Fruit fly (Drosophila melanogaster) whole organism, embryonic: ENCODE measurements around the gene CG8289.

Source experiments
- ATbp ChIP-seq: fragments of 200-800 bp; sonication (Bioruptor generic); optimal IDR thresholded peaks from 2 replicates; lab custom pipeline; 2017; ENCODE audit warnings: missing biosample characterization, mild to moderate bottlenecking, missing genetic modification characterization, missing genetic modification reagents
- Abd-B ChIP-seq: fragments of 200-800 bp; sonication (Bioruptor generic); optimal IDR thresholded peaks from 2 replicates; lab custom pipeline; 2018; ENCODE audit warnings: missing biosample characterization, mild to moderate bottlenecking, missing genetic modification characterization, moderate library complexity
- Atf6 ChIP-seq: fragments of 200-800 bp; sonication (Bioruptor generic); IDR thresholded peaks from 2 replicates; pipeline ENCODE4 v1.3.6; 2022; ENCODE audit warnings: missing biosample characterization, missing genetic modification characterization
- BEAF-32 ChIP-seq: fragments of 200-800 bp; sonication (Bioruptor generic); optimal IDR thresholded peaks from 3 replicates; lab custom pipeline; 2017; ENCODE audit warnings: missing biosample characterization, missing genetic modification characterization, mild to moderate bottlenecking, moderate library complexity, missing genetic modification reagents
- CG10267 ChIP-seq: fragments of 200-800 bp; sonication (Bioruptor generic); optimal IDR thresholded peaks from 2 replicates; lab custom pipeline; 2018; ENCODE audit warnings: missing biosample characterization, mild to moderate bottlenecking, missing genetic modification characterization, moderate library complexity
- CG11723 ChIP-seq: fragments of 200-800 bp; sonication (Bioruptor generic); optimal IDR thresholded peaks from 2 replicates; lab custom pipeline; 2017; ENCODE audit warnings: missing biosample characterization, mild to moderate bottlenecking, missing genetic modification characterization
- CG12071 ChIP-seq: fragments of 200-800 bp; sonication (Bioruptor generic); optimal IDR thresholded peaks from 3 replicates; lab custom pipeline; 2018; ENCODE audit warnings: missing biosample characterization, mild to moderate bottlenecking, missing genetic modification characterization
- CG12391 ChIP-seq: fragments of 200-800 bp; sonication (Bioruptor generic); optimal IDR thresholded peaks from 3 replicates; lab custom pipeline; 2018; ENCODE audit warnings: missing biosample characterization, mild to moderate bottlenecking, missing genetic modification characterization, moderate library complexity
- CG15514 ChIP-seq: fragments of 200-800 bp; sonication (Bioruptor generic); optimal IDR thresholded peaks from 3 replicates; lab custom pipeline; 2017; ENCODE audit warnings: missing biosample characterization, missing genetic modification characterization, mild to moderate bottlenecking, moderate library complexity, missing genetic modification reagents
- CG17359 ChIP-seq: fragments of 200-800 bp; sonication (Bioruptor generic); optimal IDR thresholded peaks from 3 replicates; lab custom pipeline; 2018; ENCODE audit warnings: missing biosample characterization, mild to moderate bottlenecking, missing genetic modification characterization, moderate library complexity
- CG17802 ChIP-seq: fragments of 200-800 bp; sonication (Bioruptor generic); optimal IDR thresholded peaks from 2 replicates; lab custom pipeline; 2018; ENCODE audit warnings: missing biosample characterization, mild to moderate bottlenecking, missing genetic modification characterization, moderate library complexity
- CG33213 ChIP-seq: fragments of 200-800 bp; sonication (Bioruptor generic); optimal IDR thresholded peaks from 3 replicates; lab custom pipeline; 2016; ENCODE audit warnings: missing biosample characterization, missing genetic modification characterization
- CG42726 ChIP-seq: fragments of 200-800 bp; sonication (Bioruptor generic); IDR thresholded peaks from 2 replicates; pipeline ENCODE4 v1.3.6; 2022; ENCODE audit warnings: missing biosample characterization, missing genetic modification characterization; ENCODE audit not compliant: partially characterized antibody
- CG4360 ChIP-seq: fragments of 200-800 bp; sonication (Bioruptor generic); IDR thresholded peaks from 2 replicates; pipeline ENCODE4 v1.3.6; 2022; ENCODE audit warnings: missing biosample characterization, missing genetic modification characterization
- CG6254 ChIP-seq: fragments of 200-800 bp; sonication (Bioruptor generic); optimal IDR thresholded peaks from 3 replicates; lab custom pipeline; 2017; ENCODE audit warnings: mild to moderate bottlenecking, missing biosample characterization, missing genetic modification reagents, missing genetic modification characterization
- CG6791 ChIP-seq: fragments of 200-800 bp; sonication (Bioruptor generic); IDR thresholded peaks from 3 replicates; pipeline ENCODE4 v1.3.6; 2022; ENCODE audit warnings: missing biosample characterization, missing genetic modification characterization; ENCODE audit not compliant: partially characterized antibody
- CG7271 ChIP-seq: fragments of 200-800 bp; sonication (Bioruptor generic); optimal IDR thresholded peaks from 2 replicates; lab custom pipeline; 2018; ENCODE audit warnings: missing biosample characterization, mild to moderate bottlenecking, missing genetic modification characterization, moderate library complexity
- CG7357 ChIP-seq: fragments of 200-800 bp; sonication (Bioruptor generic); IDR thresholded peaks from 3 replicates; pipeline ENCODE4 v1.3.6; 2022; ENCODE audit warnings: missing biosample characterization, missing genetic modification characterization
- CG7786 ChIP-seq: fragments of 200-800 bp; sonication (Bioruptor generic); optimal IDR thresholded peaks from 2 replicates; lab custom pipeline; 2016; ENCODE audit warnings: missing biosample characterization, missing genetic modification characterization
- CG7963 ChIP-seq: fragments of 200-800 bp; sonication (Bioruptor generic); IDR thresholded peaks from 3 replicates; pipeline ENCODE4 v1.3.6; 2022; ENCODE audit warnings: missing biosample characterization, missing genetic modification characterization; ENCODE audit not compliant: partially characterized antibody
- CG9817 ChIP-seq: fragments of 200-800 bp; sonication (Bioruptor generic); optimal IDR thresholded peaks from 2 replicates; lab custom pipeline; 2018; ENCODE audit warnings: missing biosample characterization, mild to moderate bottlenecking, missing genetic modification characterization, moderate library complexity
- D19B ChIP-seq: fragments of 200-800 bp; sonication (Bioruptor generic); optimal IDR thresholded peaks from 2 replicates; lab custom pipeline; 2017; ENCODE audit warnings: missing biosample characterization, mild to moderate bottlenecking, missing genetic modification characterization
- Dref ChIP-seq: fragments of 200-800 bp; sonication (Bioruptor generic); IDR thresholded peaks from 2 replicates; pipeline ENCODE4 v1.3.6; 2022; ENCODE audit warnings: missing biosample characterization, missing genetic modification characterization
- E2f1 ChIP-seq: fragments of 200-800 bp; sonication (Bioruptor generic); IDR thresholded peaks from 2 replicates; pipeline ENCODE4 v1.3.6; 2022; ENCODE audit warnings: missing biosample characterization, missing genetic modification characterization
- ERR ChIP-seq: fragments of 200-800 bp; sonication (Bioruptor generic); optimal IDR thresholded peaks from 2 replicates; lab custom pipeline; 2016; ENCODE audit warnings: missing biosample characterization, missing genetic modification characterization
- H2.0 ChIP-seq: fragments of 200-800 bp; sonication (Bioruptor generic); IDR thresholded peaks from 2 replicates; pipeline ENCODE4 v1.3.6; 2022; ENCODE audit warnings: missing biosample characterization, missing genetic modification characterization
- Hsf ChIP-seq: fragments of 200-800 bp; sonication (Bioruptor generic); optimal IDR thresholded peaks from 3 replicates; lab custom pipeline; 2016; ENCODE audit warnings: missing biosample characterization, missing genetic modification characterization
- Meics ChIP-seq: fragments of 200-800 bp; sonication (Bioruptor generic); optimal IDR thresholded peaks from 2 replicates; lab custom pipeline; 2017; ENCODE audit warnings: missing biosample characterization, mild to moderate bottlenecking, missing genetic modification characterization
- Optix ChIP-seq: fragments of 200-800 bp; sonication (Bioruptor generic); IDR thresholded peaks from 3 replicates; pipeline ENCODE4 v1.3.6; 2022; ENCODE audit warnings: missing biosample characterization, missing genetic modification characterization
- Side ChIP-seq: fragments of 200-800 bp; sonication (Bioruptor generic); optimal IDR thresholded peaks from 2 replicates; lab custom pipeline; 2016; ENCODE audit warnings: missing biosample characterization, missing genetic modification characterization
- Ssrp ChIP-seq: fragments of 200-800 bp; sonication (Bioruptor generic); optimal IDR thresholded peaks from 2 replicates; lab custom pipeline; 2018; ENCODE audit warnings: missing biosample characterization, mild to moderate bottlenecking, missing genetic modification characterization, moderate library complexity
- Xrp1 ChIP-seq: fragments of 200-800 bp; sonication (Bioruptor generic); IDR thresholded peaks from 2 replicates; pipeline ENCODE4 v1.3.6; 2022; ENCODE audit warnings: missing biosample characterization, missing genetic modification characterization
- ash1 ChIP-seq: fragments of 200-800 bp; sonication (Bioruptor generic); optimal IDR thresholded peaks from 2 replicates; lab custom pipeline; 2018; ENCODE audit warnings: missing biosample characterization, mild to moderate bottlenecking, missing genetic modification characterization
- bowl ChIP-seq: fragments of 200-800 bp; sonication (Bioruptor generic); IDR thresholded peaks from 2 replicates; pipeline ENCODE4 v1.3.6; 2022; ENCODE audit warnings: missing biosample characterization, missing genetic modification characterization
- caup ChIP-seq: fragments of 200-800 bp; sonication (Bioruptor generic); optimal IDR thresholded peaks from 3 replicates; lab custom pipeline; 2017; ENCODE audit warnings: missing biosample characterization, mild to moderate bottlenecking, missing genetic modification characterization, moderate library complexity; ENCODE audit not compliant: severe bottlenecking
- fd3F ChIP-seq: fragments of 200-800 bp; sonication (Bioruptor generic); optimal IDR thresholded peaks from 2 replicates; lab custom pipeline; 2018; ENCODE audit warnings: missing biosample characterization, mild to moderate bottlenecking, missing genetic modification characterization, moderate library complexity
- gsb-n ChIP-seq: fragments of 200-800 bp; sonication (Bioruptor generic); optimal IDR thresholded peaks from 3 replicates; lab custom pipeline; 2018; ENCODE audit warnings: missing biosample characterization, mild to moderate bottlenecking, missing genetic modification characterization
- hbn ChIP-seq: fragments of 200-800 bp; sonication (Bioruptor generic); IDR thresholded peaks from 2 replicates; pipeline ENCODE4 v1.3.6; 2022; ENCODE audit warnings: missing biosample characterization, missing genetic modification characterization; ENCODE audit not compliant: partially characterized antibody
- jigr1 ChIP-seq: fragments of 200-800 bp; sonication (Bioruptor generic); IDR thresholded peaks from 3 replicates; pipeline ENCODE4 v1.3.6; 2022; ENCODE audit warnings: missing biosample characterization, missing genetic modification characterization
- kni ChIP-seq: fragments of 200-800 bp; sonication (Bioruptor generic); optimal IDR thresholded peaks from 3 replicates; lab custom pipeline; 2017; ENCODE audit warnings: mild to moderate bottlenecking, missing biosample characterization, missing genetic modification reagents, missing genetic modification characterization
- lbe ChIP-seq: fragments of 200-800 bp; sonication (Bioruptor generic); optimal IDR thresholded peaks from 2 replicates; lab custom pipeline; 2016; ENCODE audit warnings: missing biosample characterization, mild to moderate bottlenecking, missing genetic modification characterization
- lmd ChIP-seq: fragments of 200-800 bp; sonication (Bioruptor generic); IDR thresholded peaks from 2 replicates; pipeline ENCODE4 v1.3.6; 2022; ENCODE audit warnings: missing biosample characterization, missing genetic modification characterization
- lov ChIP-seq, 2 experiments: fragments of 200-800 bp in 1 of 2; fragments of >200 bp in 1 of 2; sonication (Bioruptor generic) in 1 of 2; IDR thresholded peaks in 1 of 2; optimal IDR thresholded peaks in 1 of 2; 2 replicates in 1 of 2; 3 replicates in 1 of 2; pipeline versions ENCODE4 v1.3.6 to Lab custom; 2017 to 2022; ENCODE audit warnings: missing biosample characterization in 1 of 2, missing genetic modification characterization in 1 of 2
- nerfin-1 ChIP-seq: fragments of 200-800 bp; sonication (Bioruptor generic); optimal IDR thresholded peaks from 3 replicates; lab custom pipeline; 2019; ENCODE audit warnings: missing biosample characterization, mild to moderate bottlenecking, missing genetic modification characterization, moderate library complexity
- psq ChIP-seq: fragments of 200-800 bp; sonication (Bioruptor generic); optimal IDR thresholded peaks from 2 replicates; lab custom pipeline; 2017; ENCODE audit warnings: missing biosample characterization, missing genetic modification characterization
- z ChIP-seq: fragments of 200-800 bp; sonication (Bioruptor generic); IDR thresholded peaks from 3 replicates; pipeline ENCODE4 v1.3.6; 2022; ENCODE audit warnings: missing biosample characterization, missing genetic modification characterization
- zen2 ChIP-seq: fragments of 200-800 bp; sonication (Bioruptor generic); IDR thresholded peaks from 3 replicates; pipeline ENCODE4 v1.3.6; 2022; ENCODE audit warnings: missing biosample characterization, missing genetic modification characterization; ENCODE audit not compliant: partially characterized antibody
- zfh1 ChIP-seq: fragments of 200-800 bp; sonication (Bioruptor generic); IDR thresholded peaks from 3 replicates; pipeline ENCODE4 v1.3.6; 2022; ENCODE audit warnings: missing biosample characterization, missing genetic modification characterization

Gene CG8289

DNA sequence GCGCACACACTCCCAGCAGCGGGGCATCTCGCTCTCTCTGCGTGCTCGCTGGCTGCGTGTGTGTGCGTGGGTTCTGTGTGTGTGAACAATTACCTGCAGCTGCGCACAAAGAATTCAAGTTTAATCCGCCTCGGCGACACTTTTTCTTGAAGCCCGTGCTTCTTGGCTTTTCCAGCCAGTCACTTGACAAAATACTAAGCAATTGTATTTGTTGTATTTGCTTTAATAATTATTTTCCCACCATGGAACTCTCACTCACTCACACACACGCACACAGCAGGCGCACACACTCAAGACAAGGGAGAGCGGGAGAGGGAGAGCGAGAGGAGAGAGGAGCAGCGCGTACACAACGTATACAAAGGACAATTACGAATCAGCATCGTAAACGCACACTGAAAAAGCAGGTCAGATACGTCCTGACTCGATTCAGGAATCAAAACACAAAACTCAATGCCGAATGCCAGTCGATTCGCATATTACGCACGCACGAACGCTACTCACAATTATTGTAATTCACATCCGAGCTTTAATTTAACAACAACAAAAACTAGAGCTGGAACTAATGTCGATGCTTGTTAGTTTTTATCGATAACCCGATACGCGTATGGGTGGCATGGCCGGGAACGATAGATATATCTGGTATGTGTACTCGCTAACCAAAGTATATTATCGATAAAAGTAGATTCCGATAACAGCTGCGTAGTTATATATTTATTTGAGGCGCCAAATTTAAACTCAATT, 16.3 kb upstream of the CG8289 start, which contains the start of gene RhoGAPp190 (continued):
- TF ChIP-seq CG42726 (GFP tag; lab: Robert Waterston, UW) (peak; percentile 57; the same call in 1 of the 2 replicates), CG7271 (no peak), Hsf (no peak), Atf6 (GFP tag; lab: Robert Waterston, UW) (no peak), ash1 (GFP tag; lab: Kevin White, UChicago) (no peak), CG7786 (GFP tag; lab: Kevin White, UChicago) (no peak), zen2 (GFP tag; lab: Robert Waterston, UW) (peak; percentile 91), kni (GFP tag; lab: Kevin White, UChicago) (no peak), gsb-n (peak; percentile 17), CG7963 (peak; percentile 96), H2.0 (no peak), fd3F (GFP tag; lab: Kevin White, UChicago) (no peak), lbe (GFP tag; lab: Kevin White, UChicago) (peak; percentile 6), CG33213 (GFP tag; lab: Kevin White, UChicago) (no peak), CG4360 (GFP tag; lab: Robert Waterston, UW) (peak; percentile 91), caup (GFP tag; lab: Kevin White, UChicago) (no peak), Ssrp (no peak), Xrp1 (no peak), CG11723 (GFP tag; lab: Kevin White, UChicago) (no peak), z (GFP tag; lab: Robert Waterston, UW) (peak; percentile 6; the same call in 1 of the 3 replicates), BEAF-32 (GFP tag; lab: Kevin White, UChicago) (peak; percentile 82), zfh1 (GFP tag; lab: Robert Waterston, UW) (no peak), Dref (GFP tag; lab: Robert Waterston, UW) (peak; percentile 99), jigr1 (GFP tag; lab: Robert Waterston, UW) (no peak), D19B (GFP tag; lab: Kevin White, UChicago) (no peak), CG12391 (no peak), lov (optimal IDR thresholded peaks at IDR 0.05; lab: Kevin White, UChicago) (no peak), lov (GFP tag; IDR thresholded peaks at IDR 0.05; lab: Robert Waterston, UW) (no peak), CG15514 (peak; percentile 79), CG17802 (tag; lab: Kevin White, UChicago) (no peak), lmd (GFP tag; lab: Robert Waterston, UW) (no peak), CG6791 (GFP tag; lab: Robert Waterston, UW) (peak; percentile 97), Abd-B (GFP tag; lab: Kevin White, UChicago) (no peak), CG6254 (no peak), Meics (GFP tag; lab: Kevin White, UChicago) (no peak), CG17359 (no peak), CG7357 (GFP tag; lab: Robert Waterston, UW) (no peak), E2f1 (GFP tag; lab: Robert Waterston, UW) (no peak), Optix (no peak), hbn (peak; percentile 81), ATbp (GFP tag; lab: Kevin White, UChicago) (no peak), CG12071 (GFP tag; lab: Kevin White, UChicago) (no peak), CG10267 (tag; lab: Kevin White, UChicago) (peak; percentile 60), bowl (no peak), psq (GFP tag; lab: Kevin White, UChicago) (no peak), nerfin-1 (tag; lab: Kevin White, UChicago) (no peak), Side (GFP tag; lab: Kevin White, UChicago) (no peak), ERR (GFP tag; lab: Kevin White, UChicago) (no peak), CG9817 (no peak)
